Fruit fly (Drosophila melanogaster): ENCODE results near the gene CG13983.

Gene CG13983

DNA sequence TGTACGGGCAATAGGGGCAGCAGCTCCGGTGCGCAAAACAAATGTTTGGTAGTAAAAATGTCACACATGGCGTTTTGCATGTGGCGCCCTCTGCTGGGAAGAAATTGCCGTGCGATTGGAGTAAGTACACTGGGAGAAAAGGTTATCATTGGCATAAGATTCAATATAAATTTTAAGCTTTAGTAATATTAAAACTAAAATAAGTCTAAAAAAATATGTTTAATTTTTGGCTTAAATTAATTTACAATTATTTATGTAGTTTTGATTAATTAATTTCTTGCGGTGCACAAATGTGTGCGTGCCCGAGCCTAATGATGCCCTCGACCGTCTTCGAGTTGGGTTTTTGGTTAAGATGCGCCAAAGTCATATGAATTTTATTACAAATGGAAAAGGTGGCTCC is 16.0 kb upstream of the CG13983 start (continued):
- TF ChIP-seq cwo (GFP tag; optimal IDR thresholded peaks at IDR 0.05) (peak; percentile 49), usp (GFP tag; optimal IDR thresholded peaks at IDR 0.05) (no peak), wdn (GFP tag; IDR thresholded peaks at IDR 0.05) (peak; percentile 45; the same call in 1 of the 2 replicates), CG15011 (GFP tag; optimal IDR thresholded peaks at IDR 0.05) (peak; percentile 50), p53 (GFP tag; optimal IDR thresholded peaks at IDR 0.05) (no peak), CG3065 (GFP tag; optimal IDR thresholded peaks at IDR 0.05) (peak; percentile 30), dati (GFP tag; IDR thresholded peaks at IDR 0.05) (no peak), ab (GFP tag; optimal IDR thresholded peaks at IDR 0.05) (no peak), tin (GFP tag; optimal IDR thresholded peaks at IDR 0.05) (peak; percentile 63), ranshi (GFP tag; IDR thresholded peaks at IDR 0.05) (peak; percentile 58; the same call in 1 of the 2 replicates), lab (GFP tag; optimal IDR thresholded peaks at IDR 0.05) (peak; percentile 74), CG15696 (tag; optimal IDR thresholded peaks at IDR 0.05) (peak; percentile 70), ase (GFP tag; IDR thresholded peaks at IDR 0.05) (0 out of 3 replicates have a peak, but pooled peaks have one; percentile 48), dmrt99B (tag; optimal IDR thresholded peaks at IDR 0.05) (peak; percentile 78), zfh2 (GFP tag; optimal IDR thresholded peaks at IDR 0.05) (no peak), CG14667 (GFP tag; IDR thresholded peaks at IDR 0.05) (peak; percentile 34; the same call in 1 of the 2 replicates), CG32772 (GFP tag; IDR thresholded peaks at IDR 0.05) (peak; percentile 70), CG8290 (GFP tag; optimal IDR thresholded peaks at IDR 0.05) (peak; percentile 38), CG8290 (tag; optimal IDR thresholded peaks at IDR 0.05) (peak in 1 of 2 experiments; percentile 23), nerfin-1 (tag; optimal IDR thresholded peaks at IDR 0.05) (peak; percentile 52), hth (optimal IDR thresholded peaks at IDR 0.05) (no peak), HLHmδ (GFP tag; optimal IDR thresholded peaks at IDR 0.05) (no peak), CG32532 (GFP tag; IDR thresholded peaks at IDR 0.05) (peak; percentile 69), Nf-YC (tag; optimal IDR thresholded peaks at IDR 0.05) (peak; percentile 9), Ssrp (tag; optimal IDR thresholded peaks at IDR 0.05) (peak; percentile 70), vfl (GFP tag; optimal IDR thresholded peaks at IDR 0.05) (peak; percentile 3), chif (GFP tag; optimal IDR thresholded peaks at IDR 0.05) (peak; percentile 17 to 53), en (GFP tag; optimal IDR thresholded peaks at IDR 0.05) (no peak), CG12744 (GFP tag; optimal IDR thresholded peaks at IDR 0.05) (no peak), CG17612 (GFP tag; IDR thresholded peaks at IDR 0.05) (no peak), Dip2 (GFP tag; IDR thresholded peaks at IDR 0.05) (no peak), CG10209 (GFP tag; optimal IDR thresholded peaks at IDR 0.05) (peak; percentile 49), CG2712 (tag; optimal IDR thresholded peaks at IDR 0.05) (peak; percentile 79), run (tag; optimal IDR thresholded peaks at IDR 0.05) (no peak), zen (tag; optimal IDR thresholded peaks at IDR 0.05) (peak; percentile 69), Aef1 (GFP tag; IDR thresholded peaks at IDR 0.05) (peak; percentile 70), ken (GFP tag; IDR thresholded peaks at IDR 0.05) (peak; percentile 75), slp2 (GFP tag; optimal IDR thresholded peaks at IDR 0.05) (peak; percentile 23), PHDP (tag; optimal IDR thresholded peaks at IDR 0.05) (peak; percentile 61), HLH54F (GFP tag; optimal IDR thresholded peaks at IDR 0.05) (peak; percentile 2), CG11247 (GFP tag; IDR thresholded peaks at IDR 0.05) (0 out of 2 replicates have a peak, but pooled peaks have one; percentile 51), CG32767 (GFP tag; IDR thresholded peaks at IDR 0.05) (peak; percentile 63; the same call in 1 of the 2 replicates), sens-2 (GFP tag; IDR thresholded peaks at IDR 0.05) (peak; percentile 57; the same call in 1 of the 2 replicates), her (GFP tag; optimal IDR thresholded peaks at IDR 0.05) (no peak), Dfd (GFP tag; optimal IDR thresholded peaks at IDR 0.05) (no peak), Max (GFP tag; optimal IDR thresholded peaks at IDR 0.05) (peak; percentile 41), B-H1 (GFP tag; IDR thresholded peaks at IDR 0.05) (peak; percentile 41; the same call in 2 of the 3 replicates), Bteb2 (GFP tag; optimal IDR thresholded peaks at IDR 0.05) (peak; percentile 11), dimm (GFP tag; IDR thresholded peaks at IDR 0.05) (0 out of 2 replicates have a peak, but pooled peaks have one; percentile 12), CG11398 (GFP tag; optimal IDR thresholded peaks at IDR 0.05) (no peak), ato (GFP tag; IDR thresholded peaks at IDR 0.05; ENCODE audit: partially characterized antibody) (no peak), toy (GFP tag; IDR thresholded peaks at IDR 0.05) (no peak)

Measured in whole organism, embryonic.